Worm (Caenorhabditis elegans) whole organism, L3 larva: ENCODE measurements around the gene F38A1.9.

Source experiments
- elt-2 ChIP-seq: sonication (generic microtip); optimal IDR thresholded peaks from 2 replicates; lab custom pipeline; 2016; ENCODE audit warnings: missing genetic modification reagents, mild to moderate bottlenecking, missing genetic modification characterization, missing compliant biosample characterization
- fkh-2 ChIP-seq: fragments of 150-350 bp; optimal IDR thresholded peaks from 2 replicates; lab custom pipeline; 2014; ENCODE audit warnings: missing biosample characterization, missing genetic modification reagents, missing genetic modification characterization
- fos-1 ChIP-seq: fragments of 150-350 bp; optimal IDR thresholded peaks from 2 replicates; lab custom pipeline; 2014; ENCODE audit warnings: missing biosample characterization, missing genetic modification characterization
- lin-15B ChIP-seq: fragments of 150-350 bp; optimal IDR thresholded peaks from 2 replicates; lab custom pipeline; 2014; ENCODE audit warnings: missing biosample characterization, missing genetic modification characterization
- lin-39 ChIP-seq: fragments of 150-350 bp; optimal IDR thresholded peaks from 2 replicates; lab custom pipeline; 2018; ENCODE audit warnings: missing biosample characterization, missing genetic modification reagents, missing genetic modification characterization
- mdl-1 ChIP-seq: fragments of 150-350 bp; optimal IDR thresholded peaks from 2 replicates; lab custom pipeline; 2014; ENCODE audit warnings: missing biosample characterization, missing genetic modification characterization
- nhr-25 ChIP-seq: sonication (generic microtip); optimal IDR thresholded peaks from 2 replicates; lab custom pipeline; 2017; ENCODE audit warnings: missing biosample characterization, missing genetic modification characterization
- pqm-1 ChIP-seq: fragments of 150-350 bp; optimal IDR thresholded peaks from 2 replicates; lab custom pipeline; 2017; ENCODE audit warnings: missing biosample characterization, missing genetic modification characterization, inconsistent platforms
- snpc-4 ChIP-seq: fragments of 150-350 bp; optimal IDR thresholded peaks from 2 replicates; lab custom pipeline; 2014; ENCODE audit warnings: missing biosample characterization, missing genetic modification characterization
- tbx-2 ChIP-seq: sonication (generic microtip); optimal IDR thresholded peaks from 2 replicates; lab custom pipeline; 2016; ENCODE audit warnings: mild to moderate bottlenecking, missing genetic modification characterization, missing compliant biosample characterization
- unc-62 ChIP-seq: fragments of 150-350 bp; sonication (generic microtip); optimal IDR thresholded peaks from 4 replicates; lab custom pipeline; 2014; ENCODE audit warnings: missing biosample characterization, missing genetic modification reagents, missing genetic modification characterization

DNA sequence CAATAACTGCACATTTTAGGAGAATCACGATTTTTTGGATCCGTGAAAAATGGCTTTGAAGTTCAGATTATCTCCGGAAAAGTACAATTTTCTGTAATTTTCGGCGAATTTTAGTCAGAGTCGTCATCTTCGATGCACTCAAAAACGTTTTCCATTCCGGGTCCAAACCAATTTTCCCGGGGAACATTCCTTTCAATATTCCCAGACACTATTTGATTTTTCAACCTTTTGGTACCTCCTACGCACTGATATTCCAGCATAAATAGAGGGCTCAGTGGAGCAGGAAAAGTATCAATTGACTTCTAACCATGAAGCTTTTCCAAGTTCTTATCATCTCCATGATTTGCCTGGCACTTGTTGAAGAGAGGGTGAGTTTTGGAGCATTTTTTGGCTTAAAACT lies 13.6 kb downstream of the F38A1.9 start, which contains the start of gene W09G12.6:
- TF ChIP-seq snpc-4 (tag; lab: Kevin White, UChicago): no peak
- no peak for TF ChIP-seq unc-62 (GFP tag; lab: Kevin White, UChicago)
- no peak for TF ChIP-seq fkh-2 (tag; lab: Kevin White, UChicago)
- TF ChIP-seq lin-39 (tag; lab: Kevin White, UChicago): no peak
- TF ChIP-seq pqm-1 (tag; lab: Kevin White, UChicago): no peak
- TF ChIP-seq mdl-1: no peak
- no peak for TF ChIP-seq elt-2 (tag; lab: Kevin White, UChicago)
- TF ChIP-seq nhr-25: no peak
- no peak for TF ChIP-seq fos-1 (tag; lab: Kevin White, UChicago)
- no peak for TF ChIP-seq tbx-2 (tag; lab: Kevin White, UChicago)
- no peak for TF ChIP-seq lin-15B (tag; lab: Kevin White, UChicago)
